Worm (Caenorhabditis elegans): ENCODE data around the gene F28D1.6.

DNA sequence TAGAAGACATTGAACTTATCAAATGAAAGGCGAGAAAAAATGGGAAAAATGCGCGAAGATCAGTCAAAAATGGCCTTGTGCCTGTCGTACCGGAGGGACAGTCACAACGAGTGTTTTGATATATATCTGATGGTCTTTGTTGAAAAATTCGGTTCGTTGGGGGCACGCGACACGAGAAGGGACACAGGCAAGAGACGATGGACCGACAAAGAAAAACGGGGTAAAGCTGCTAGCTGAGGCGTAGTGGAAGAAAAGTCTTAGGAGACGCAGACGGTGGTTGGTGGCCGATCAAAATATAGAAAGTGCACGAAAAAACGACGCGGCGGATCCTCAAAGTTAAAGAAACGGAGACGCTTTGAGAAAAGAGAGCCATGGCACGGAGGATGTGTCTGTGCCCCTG lies 49.7 kb downstream of the F28D1.6 start:
- TF ChIP-seq unc-3 (GFP tag; conservative IDR thresholded peaks at IDR 0.05): no peak
- TF ChIP-seq unc-3 (tag; optimal IDR thresholded peaks at IDR 0.05): no peak
- no peak for TF ChIP-seq sox-2 (GFP tag; IDR thresholded peaks at IDR 0.05)
- no peak for TF ChIP-seq ref-2 (tag; optimal IDR thresholded peaks at IDR 0.05)
- TF ChIP-seq ceh-30 (tag; optimal IDR thresholded peaks at IDR 0.05): no peak
- TF ChIP-seq nhr-232 (tag; optimal IDR thresholded peaks at IDR 0.05): no peak
- no peak for TF ChIP-seq ceh-31 (tag; optimal IDR thresholded peaks at IDR 0.05)
- TF ChIP-seq C08G9.2 (tag; optimal IDR thresholded peaks at IDR 0.05): no peak
